Worm (Caenorhabditis elegans) whole organism, L2 larva: ENCODE data around the gene C34C12.12.

Experiments used
- ceh-82 ChIP-seq: fragments of 150-350 bp; optimal IDR thresholded peaks from 2 replicates; lab custom pipeline; 2014; ENCODE audit warnings: missing biosample characterization, missing genetic modification characterization
- fos-1 ChIP-seq: fragments of 150-350 bp; optimal IDR thresholded peaks from 2 replicates; lab custom pipeline; 2014; ENCODE audit warnings: missing biosample characterization, missing genetic modification characterization
- nhr-6 ChIP-seq: fragments of 150-350 bp; optimal IDR thresholded peaks from 2 replicates; lab custom pipeline; 2014; ENCODE audit warnings: missing biosample characterization, missing genetic modification characterization

DNA sequence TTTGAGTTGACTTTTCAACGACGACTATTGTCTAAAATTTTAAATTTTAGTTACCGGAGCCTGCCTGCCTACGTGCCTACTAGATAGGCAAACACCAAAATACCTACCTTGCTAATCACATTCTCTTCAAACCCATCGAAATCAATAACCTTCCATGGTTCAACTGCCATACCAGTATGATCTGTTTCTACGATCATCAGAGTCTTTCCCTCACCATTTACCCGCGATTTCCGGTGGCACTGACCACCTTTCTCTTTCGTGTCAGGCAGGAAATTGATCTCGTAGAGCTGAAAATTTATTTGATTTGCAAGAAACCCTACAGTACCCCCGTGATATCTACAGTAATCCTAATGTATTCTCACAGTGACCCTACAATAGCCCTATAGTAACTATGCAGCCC is 32.0 kb downstream of the C34C12.12 start:
- TF ChIP-seq nhr-6 (tag; lab: Kevin White, UChicago) (no peak), fos-1 (no peak), ceh-82 (tag; lab: Kevin White, UChicago) (no peak)
